Worm (Caenorhabditis elegans) whole organism, L3 larva: Measurements from ENCODE around the gene F21C10.11.
A peak's percentile ranks its signal among the peaks of the same experiment; 100 is the strongest.

ENCODE experiments used
- R02D3.7 ChIP-seq: fragments of 150-350 bp; optimal IDR thresholded peaks from 2 replicates; lab custom pipeline; 2014; ENCODE audit warnings: missing biosample characterization, missing genetic modification characterization
- ZK546.5 ChIP-seq: sonication (generic microtip); optimal IDR thresholded peaks from 2 replicates; lab custom pipeline; 2017; ENCODE audit warnings: missing biosample characterization, missing genetic modification characterization
- aly-2 ChIP-seq: fragments of 150-350 bp; optimal IDR thresholded peaks from 2 replicates; lab custom pipeline; 2014; ENCODE audit warnings: missing biosample characterization, missing genetic modification characterization
- ama-1 ChIP-seq: fragments of 150-350 bp; optimal IDR thresholded peaks from 2 replicates; lab custom pipeline; 2018
- ceh-16 ChIP-seq: sonication (generic microtip); optimal IDR thresholded peaks from 2 replicates; lab custom pipeline; 2017; ENCODE audit warnings: missing biosample characterization, missing genetic modification characterization
- ceh-28 ChIP-seq: fragments of 150-350 bp; optimal IDR thresholded peaks from 2 replicates; lab custom pipeline; 2014; ENCODE audit warnings: missing biosample characterization, missing genetic modification reagents, missing genetic modification characterization
- ceh-82 ChIP-seq: fragments of 150-350 bp; optimal IDR thresholded peaks from 2 replicates; lab custom pipeline; 2014; ENCODE audit warnings: missing biosample characterization, missing genetic modification characterization
- ceh-9 ChIP-seq: sonication (generic microtip); optimal IDR thresholded peaks from 2 replicates; lab custom pipeline; 2018; ENCODE audit warnings: missing biosample characterization, missing genetic modification characterization
- daf-12 ChIP-seq: fragments of 150-350 bp; optimal IDR thresholded peaks from 2 replicates; lab custom pipeline; 2014; ENCODE audit warnings: missing biosample characterization, missing genetic modification reagents, missing genetic modification characterization
- egl-27 ChIP-seq: sonication (generic microtip); optimal IDR thresholded peaks from 4 replicates; lab custom pipeline; 2017; ENCODE audit warnings: missing biosample characterization, missing genetic modification reagents, missing genetic modification characterization
- egl-5 ChIP-seq: fragments of 150-350 bp; optimal IDR thresholded peaks from 2 replicates; lab custom pipeline; 2017; ENCODE audit warnings: missing biosample characterization, missing genetic modification reagents, missing genetic modification characterization, inconsistent platforms
- elt-1 ChIP-seq: fragments of 150-350 bp; optimal IDR thresholded peaks from 2 replicates; lab custom pipeline; 2014; ENCODE audit warnings: missing biosample characterization, missing genetic modification characterization
- elt-2 ChIP-seq: sonication (generic microtip); optimal IDR thresholded peaks from 2 replicates; lab custom pipeline; 2016; ENCODE audit warnings: missing genetic modification reagents, mild to moderate bottlenecking, missing genetic modification characterization, missing compliant biosample characterization
- elt-3 ChIP-seq, 3 experiments: fragments of 150-350 bp in 1 of 3; sonication (generic microtip) in 2 of 3; optimal IDR thresholded peaks; 2 replicates in 2 of 3; 4 replicates in 1 of 3; lab custom pipeline; 2014 to 2017; ENCODE audit warnings: missing biosample characterization in 3 of 3, missing genetic modification characterization in 3 of 3
- eor-1 ChIP-seq, 2 experiments: fragments of 150-350 bp; optimal IDR thresholded peaks; 2 replicates each; lab custom pipeline; 2014 to 2018; ENCODE audit warnings: missing biosample characterization in 2 of 2, missing genetic modification characterization in 2 of 2
- fkh-10 ChIP-seq: sonication (generic microtip); optimal IDR thresholded peaks from 2 replicates; lab custom pipeline; 2017; ENCODE audit warnings: missing biosample characterization, missing genetic modification reagents, missing genetic modification characterization
- fkh-2 ChIP-seq: fragments of 150-350 bp; optimal IDR thresholded peaks from 2 replicates; lab custom pipeline; 2014; ENCODE audit warnings: missing biosample characterization, missing genetic modification reagents, missing genetic modification characterization
- fos-1 ChIP-seq: fragments of 150-350 bp; optimal IDR thresholded peaks from 2 replicates; lab custom pipeline; 2014; ENCODE audit warnings: missing biosample characterization, missing genetic modification characterization
- hmg-11 ChIP-seq: sonication (generic microtip); optimal IDR thresholded peaks from 2 replicates; lab custom pipeline; 2016; ENCODE audit warnings: missing genetic modification characterization, missing compliant biosample characterization
- jun-1 ChIP-seq: fragments of 150-350 bp; optimal IDR thresholded peaks from 2 replicates; lab custom pipeline; 2014; ENCODE audit warnings: missing biosample characterization, missing genetic modification reagents, missing genetic modification characterization
- lin-15B ChIP-seq: fragments of 150-350 bp; optimal IDR thresholded peaks from 2 replicates; lab custom pipeline; 2014; ENCODE audit warnings: missing biosample characterization, missing genetic modification characterization
- lin-39 ChIP-seq: fragments of 150-350 bp; optimal IDR thresholded peaks from 2 replicates; lab custom pipeline; 2018; ENCODE audit warnings: missing biosample characterization, missing genetic modification reagents, missing genetic modification characterization
- lsy-12 ChIP-seq: sonication (generic microtip); optimal IDR thresholded peaks from 2 replicates; lab custom pipeline; 2016; ENCODE audit warnings: mild to moderate bottlenecking, missing genetic modification characterization, missing compliant biosample characterization
- mdl-1 ChIP-seq: fragments of 150-350 bp; optimal IDR thresholded peaks from 2 replicates; lab custom pipeline; 2014; ENCODE audit warnings: missing biosample characterization, missing genetic modification characterization
- mml-1 ChIP-seq: fragments of 150-350 bp; sonication (generic microtip); optimal IDR thresholded peaks from 3 replicates; lab custom pipeline; 2014; ENCODE audit warnings: missing biosample characterization, missing genetic modification characterization
- nfya-1 ChIP-seq: sonication (generic microtip); optimal IDR thresholded peaks from 2 replicates; lab custom pipeline; 2017; ENCODE audit warnings: missing genetic modification characterization, mild to moderate bottlenecking, missing compliant biosample characterization, antibody characterized with exemption, moderate library complexity; ENCODE audit not compliant: insufficient read depth
- nhr-11 ChIP-seq: fragments of 150-350 bp; optimal IDR thresholded peaks from 2 replicates; lab custom pipeline; 2014; ENCODE audit warnings: missing biosample characterization, missing genetic modification characterization
- nhr-12 ChIP-seq: fragments of 150-350 bp; optimal IDR thresholded peaks from 2 replicates; lab custom pipeline; 2014; ENCODE audit warnings: missing biosample characterization, missing genetic modification characterization
- nhr-23 ChIP-seq: fragments of 150-350 bp; optimal IDR thresholded peaks from 2 replicates; lab custom pipeline; 2014; ENCODE audit warnings: missing biosample characterization, missing genetic modification reagents, missing genetic modification characterization
- nhr-237 ChIP-seq: fragments of 150-350 bp; optimal IDR thresholded peaks from 2 replicates; lab custom pipeline; 2014; ENCODE audit warnings: missing biosample characterization, missing genetic modification characterization
- nhr-25 ChIP-seq: sonication (generic microtip); optimal IDR thresholded peaks from 2 replicates; lab custom pipeline; 2017; ENCODE audit warnings: missing biosample characterization, missing genetic modification characterization
- nhr-28 ChIP-seq: fragments of 150-350 bp; optimal IDR thresholded peaks from 2 replicates; lab custom pipeline; 2014; ENCODE audit warnings: missing biosample characterization, missing genetic modification characterization
- nhr-43 ChIP-seq: sonication (generic microtip); optimal IDR thresholded peaks from 2 replicates; lab custom pipeline; 2016; ENCODE audit warnings: mild to moderate bottlenecking, missing genetic modification characterization, missing compliant biosample characterization; ENCODE audit not compliant: poor library complexity, severe bottlenecking
- nhr-67 ChIP-seq: fragments of 150-350 bp; optimal IDR thresholded peaks from 2 replicates; lab custom pipeline; 2014; ENCODE audit warnings: missing biosample characterization, missing genetic modification characterization
- nhr-76 ChIP-seq: fragments of 150-350 bp; sonication (generic microtip); optimal IDR thresholded peaks from 5 replicates; lab custom pipeline; 2014; ENCODE audit warnings: missing biosample characterization, missing genetic modification characterization
- nhr-77 ChIP-seq: fragments of 150-350 bp; optimal IDR thresholded peaks from 2 replicates; lab custom pipeline; 2014; ENCODE audit warnings: missing biosample characterization, missing genetic modification characterization
- pha-4 ChIP-seq: fragments of 150-350 bp; optimal IDR thresholded peaks from 2 replicates; lab custom pipeline; 2014; ENCODE audit warnings: missing biosample characterization, missing genetic modification reagents, missing genetic modification characterization
- pqm-1 ChIP-seq: fragments of 150-350 bp; optimal IDR thresholded peaks from 2 replicates; lab custom pipeline; 2017; ENCODE audit warnings: missing biosample characterization, missing genetic modification characterization, inconsistent platforms
- sea-2 ChIP-seq: fragments of 150-350 bp; sonication (generic microtip); optimal IDR thresholded peaks from 4 replicates; lab custom pipeline; 2014; ENCODE audit warnings: missing biosample characterization, missing genetic modification reagents, missing genetic modification characterization
- skn-1 ChIP-seq: fragments of 150-350 bp; optimal IDR thresholded peaks from 2 replicates; lab custom pipeline; 2014; ENCODE audit warnings: missing biosample characterization, missing genetic modification characterization
- snpc-4 ChIP-seq: fragments of 150-350 bp; optimal IDR thresholded peaks from 2 replicates; lab custom pipeline; 2014; ENCODE audit warnings: missing biosample characterization, missing genetic modification characterization
- tbx-2 ChIP-seq: sonication (generic microtip); optimal IDR thresholded peaks from 2 replicates; lab custom pipeline; 2016; ENCODE audit warnings: mild to moderate bottlenecking, missing genetic modification characterization, missing compliant biosample characterization
- unc-39 ChIP-seq: sonication (generic microtip); optimal IDR thresholded peaks from 4 replicates; lab custom pipeline; 2017; ENCODE audit warnings: missing biosample characterization, missing genetic modification characterization
- unc-62 ChIP-seq: fragments of 150-350 bp; sonication (generic microtip); optimal IDR thresholded peaks from 4 replicates; lab custom pipeline; 2014; ENCODE audit warnings: missing biosample characterization, missing genetic modification reagents, missing genetic modification characterization
- zag-1 ChIP-seq: fragments of 150-350 bp; optimal IDR thresholded peaks from 2 replicates; lab custom pipeline; 2014; ENCODE audit warnings: missing biosample characterization, missing genetic modification characterization
- ztf-11 ChIP-seq: fragments of 150-350 bp; optimal IDR thresholded peaks from 2 replicates; lab custom pipeline; 2014; ENCODE audit warnings: missing biosample characterization, missing genetic modification characterization
- ztf-4 ChIP-seq: fragments of 150-350 bp; optimal IDR thresholded peaks from 2 replicates; lab custom pipeline; 2014; ENCODE audit warnings: missing biosample characterization, missing genetic modification characterization

Gene F21C10.11

ce11 chrV:9092209-9092608 is 31.1 kb upstream of the F21C10.11 start, which contains the start of gene T27E4.1:
TSS of gene T27E4.1 (plus strand) at chrV:9092345.
- TF ChIP-seq ceh-9 (tag; lab: Kevin White, UChicago) (no peak), lin-39 (tag; lab: Kevin White, UChicago) (peak; percentile 44), skn-1 (tag; lab: Kevin White, UChicago) (no peak), nhr-43 (no peak)

ce11 chrV:9094060-9094628 is 29.1 kb upstream of the F21C10.11 start:
- TF ChIP-seq mdl-1 (peak; percentile 3), ceh-82 (tag; lab: Kevin White, UChicago) (no peak), nhr-28 (tag; lab: Kevin White, UChicago) (no peak), skn-1 (tag; lab: Kevin White, UChicago) (no peak), nfya-1 (tag; lab: Kevin White, UChicago) (peak; percentile 14), jun-1 (tag; lab: Kevin White, UChicago) (peak; percentile 63), fkh-2 (tag; lab: Kevin White, UChicago) (no peak), zag-1 (tag; lab: Kevin White, UChicago) (no peak), fos-1 (tag; lab: Kevin White, UChicago) (no peak), ztf-11 (tag; lab: Kevin White, UChicago) (no peak), elt-2 (tag; lab: Kevin White, UChicago) (peak; percentile 76), pha-4 (tag; lab: Kevin White, UChicago) (peak; percentile 96), nhr-76 (tag; lab: Kevin White, UChicago) (no peak), nhr-67 (no peak), ZK546.5 (tag; lab: Kevin White, UChicago) (no peak), egl-5 (peak; percentile 43), ceh-16 (tag; lab: Kevin White, UChicago) (no peak), ceh-9 (tag; lab: Kevin White, UChicago) (no peak), ceh-28 (tag; lab: Kevin White, UChicago) (no peak), unc-39 (no peak), ama-1 (lab: Kevin White, UChicago) (no peak), ztf-4 (tag; lab: Kevin White, UChicago) (no peak), lsy-12 (tag; lab: Kevin White, UChicago) (peak; percentile 15), nhr-11 (no peak), daf-12 (no peak), elt-1 (tag; lab: Kevin White, UChicago) (no peak), mml-1 (tag; lab: Kevin White, UChicago) (no peak), lin-15B (tag; lab: Kevin White, UChicago) (no peak), sea-2 (GFP tag; lab: Kevin White, UChicago) (no peak), nhr-23 (tag; lab: Kevin White, UChicago) (no peak), hmg-11 (tag; lab: Kevin White, UChicago) (no peak), eor-1 (tag; optimal IDR thresholded peaks at IDR 0.05; lab: Kevin White, UChicago) (no peak), elt-3 (tag; optimal IDR thresholded peaks at IDR 0.05; lab: Kevin White, UChicago) (no peak), fkh-10 (GFP tag; lab: Kevin White, UChicago) (no peak), nhr-77 (tag; lab: Kevin White, UChicago) (no peak), snpc-4 (tag; lab: Kevin White, UChicago) (no peak), egl-27 (tag; lab: Kevin White, UChicago) (no peak), tbx-2 (tag; lab: Kevin White, UChicago) (no peak), unc-62 (GFP tag; lab: Kevin White, UChicago) (no peak), nhr-25 (no peak), aly-2 (tag; lab: Kevin White, UChicago) (no peak), R02D3.7 (tag; lab: Kevin White, UChicago) (no peak), nhr-237 (tag; lab: Kevin White, UChicago) (no peak), nhr-43 (no peak), lin-39 (tag; lab: Kevin White, UChicago) (peak; percentile 76), pqm-1 (tag; lab: Kevin White, UChicago) (peak; percentile 82), nhr-12 (tag; lab: Kevin White, UChicago) (no peak)
